Fruit fly (Drosophila melanogaster) whole organism, embryonic: ENCODE results near the gene cass.

Experiments
- Antp ChIP-seq: fragments of 200-800 bp; sonication (Bioruptor generic); optimal IDR thresholded peaks from 3 replicates; lab custom pipeline; 2016; ENCODE audit warnings: missing biosample characterization, missing genetic modification characterization
- CG12104 ChIP-seq: fragments of 200-800 bp; sonication (Bioruptor generic); optimal IDR thresholded peaks from 3 replicates; lab custom pipeline; 2016; ENCODE audit warnings: missing biosample characterization, missing genetic modification characterization
- CG12236 ChIP-seq: fragments of 200-800 bp; sonication (Bioruptor generic); optimal IDR thresholded peaks from 2 replicates; lab custom pipeline; 2016; ENCODE audit warnings: missing biosample characterization, missing genetic modification characterization
- CG13123 ChIP-seq: fragments of 200-800 bp; sonication (Bioruptor generic); optimal IDR thresholded peaks from 2 replicates; lab custom pipeline; 2016; ENCODE audit warnings: missing biosample characterization, missing genetic modification characterization
- CG1647 ChIP-seq: fragments of 200-800 bp; sonication (Bioruptor generic); optimal IDR thresholded peaks from 3 replicates; lab custom pipeline; 2016; ENCODE audit warnings: missing biosample characterization, missing genetic modification characterization
- CG16863 ChIP-seq: fragments of 200-800 bp; sonication (Bioruptor generic); optimal IDR thresholded peaks from 3 replicates; lab custom pipeline; 2016; ENCODE audit warnings: missing biosample characterization, missing genetic modification characterization
- CG30020 ChIP-seq: fragments of 200-800 bp; optimal IDR thresholded peaks from 2 replicates; lab custom pipeline; 2019; ENCODE audit warnings: missing biosample characterization, mild to moderate bottlenecking, missing genetic modification characterization, moderate library complexity
- CG6254 ChIP-seq: fragments of 200-800 bp; sonication (Bioruptor generic); optimal IDR thresholded peaks from 3 replicates; lab custom pipeline; 2017; ENCODE audit warnings: mild to moderate bottlenecking, missing biosample characterization, missing genetic modification reagents, missing genetic modification characterization
- CG7357 ChIP-seq: fragments of 200-800 bp; sonication (Bioruptor generic); IDR thresholded peaks from 3 replicates; pipeline ENCODE4 v1.3.6; 2022; ENCODE audit warnings: missing biosample characterization, missing genetic modification characterization
- CG7786 ChIP-seq: fragments of 200-800 bp; sonication (Bioruptor generic); optimal IDR thresholded peaks from 2 replicates; lab custom pipeline; 2016; ENCODE audit warnings: missing biosample characterization, missing genetic modification characterization
- CG9609 ChIP-seq: fragments of 200-800 bp; sonication (Bioruptor generic); optimal IDR thresholded peaks from 3 replicates; lab custom pipeline; 2016; ENCODE audit warnings: missing biosample characterization, missing genetic modification characterization
- Chrac-16 ChIP-seq: fragments of 200-800 bp; sonication (Bioruptor generic); optimal IDR thresholded peaks from 3 replicates; lab custom pipeline; 2016; ENCODE audit warnings: missing biosample characterization, missing genetic modification characterization
- CrebB ChIP-seq: fragments of 200-800 bp; sonication (Bioruptor generic); optimal IDR thresholded peaks from 3 replicates; lab custom pipeline; 2018; ENCODE audit warnings: missing biosample characterization, mild to moderate bottlenecking, missing genetic modification characterization
- Dek ChIP-seq: fragments of 200-800 bp; sonication (Bioruptor generic); optimal IDR thresholded peaks from 3 replicates; lab custom pipeline; 2019; ENCODE audit warnings: missing biosample characterization, mild to moderate bottlenecking, missing genetic modification characterization, moderate library complexity
- Dll ChIP-seq: fragments of 200-800 bp; sonication (Bioruptor generic); IDR thresholded peaks from 4 replicates; pipeline ENCODE4 v1.3.6; 2022; ENCODE audit warnings: missing biosample characterization, missing genetic modification characterization; ENCODE audit not compliant: partially characterized antibody
- Gsc ChIP-seq: fragments of 200-800 bp; sonication (Bioruptor generic); IDR thresholded peaks from 2 replicates; pipeline ENCODE4 v1.3.6; 2022; ENCODE audit warnings: missing biosample characterization, missing genetic modification characterization
- Gug ChIP-seq: fragments of 200-800 bp; sonication (Bioruptor generic); IDR thresholded peaks from 4 replicates; pipeline ENCODE4 v1.3.6; 2022; ENCODE audit warnings: missing biosample characterization, missing genetic modification characterization
- HmgD ChIP-seq: fragments of 200-800 bp; sonication (Bioruptor generic); optimal IDR thresholded peaks from 3 replicates; lab custom pipeline; 2016; ENCODE audit warnings: missing biosample characterization, missing genetic modification characterization
- Hr51 ChIP-seq, 2 experiments: fragments of 200-800 bp; sonication (Bioruptor generic); optimal IDR thresholded peaks; 2 replicates in 1 of 2; 3 replicates in 1 of 2; lab custom pipeline; 2016 to 2018; ENCODE audit warnings: missing biosample characterization in 2 of 2, missing genetic modification characterization in 2 of 2, mild to moderate bottlenecking in 1 of 2, moderate library complexity in 1 of 2
- Lim3 ChIP-seq: fragments of 200-800 bp; sonication (Bioruptor generic); IDR thresholded peaks from 2 replicates; pipeline ENCODE4 v1.3.6; 2022; ENCODE audit warnings: missing biosample characterization, missing genetic modification characterization
- Max ChIP-seq: fragments of 200-800 bp; sonication (Bioruptor generic); optimal IDR thresholded peaks from 2 replicates; lab custom pipeline; 2016; ENCODE audit warnings: missing biosample characterization, mild to moderate bottlenecking, missing genetic modification characterization
- Oli ChIP-seq: fragments of 200-800 bp; sonication (Bioruptor generic); optimal IDR thresholded peaks from 2 replicates; lab custom pipeline; 2018; ENCODE audit warnings: missing biosample characterization, mild to moderate bottlenecking, missing genetic modification characterization, moderate library complexity
- Rx ChIP-seq: fragments of 200-800 bp; sonication (Bioruptor generic); IDR thresholded peaks from 2 replicates; pipeline ENCODE4 v1.3.6; 2022; ENCODE audit warnings: missing biosample characterization, missing genetic modification characterization
- Sox100B ChIP-seq: fragments of 200-800 bp; sonication (Bioruptor generic); optimal IDR thresholded peaks from 3 replicates; lab custom pipeline; 2018; ENCODE audit warnings: missing biosample characterization, mild to moderate bottlenecking, missing genetic modification characterization
- Spps ChIP-seq: fragments of 200-800 bp; sonication (Bioruptor generic); optimal IDR thresholded peaks from 2 replicates; lab custom pipeline; 2018; ENCODE audit warnings: missing biosample characterization, mild to moderate bottlenecking, missing genetic modification characterization
- Taf1 ChIP-seq: fragments of 200-800 bp; sonication (Bioruptor generic); IDR thresholded peaks from 2 replicates; pipeline ENCODE4 v1.3.6; 2022; ENCODE audit warnings: missing biosample characterization, missing genetic modification characterization
- Usf ChIP-seq: fragments of 200-800 bp; sonication (Bioruptor generic); optimal IDR thresholded peaks from 2 replicates; lab custom pipeline; 2017; ENCODE audit warnings: missing genotype, missing biosample characterization, missing genetic modification characterization
- ase ChIP-seq: fragments of 200-800 bp; sonication (Bioruptor generic); IDR thresholded peaks from 3 replicates; pipeline ENCODE4 v1.3.6; 2022; ENCODE audit warnings: missing biosample characterization, missing genetic modification characterization
- bigmax ChIP-seq: fragments of 200-800 bp; sonication (Bioruptor generic); optimal IDR thresholded peaks from 2 replicates; lab custom pipeline; 2018; ENCODE audit warnings: missing biosample characterization, mild to moderate bottlenecking, missing genetic modification characterization
- bsh ChIP-seq, 2 experiments: fragments of 200-800 bp; sonication (Bioruptor generic); optimal IDR thresholded peaks; 2 replicates each; lab custom pipeline; 2017 to 2018; ENCODE audit warnings: mild to moderate bottlenecking in 2 of 2, missing biosample characterization in 2 of 2, missing genetic modification characterization in 2 of 2, moderate library complexity in 1 of 2
- caup ChIP-seq: fragments of 200-800 bp; sonication (Bioruptor generic); optimal IDR thresholded peaks from 3 replicates; lab custom pipeline; 2017; ENCODE audit warnings: missing biosample characterization, mild to moderate bottlenecking, missing genetic modification characterization, moderate library complexity; ENCODE audit not compliant: severe bottlenecking
- dm ChIP-seq: fragments of 200-800 bp; sonication (Bioruptor generic); optimal IDR thresholded peaks from 3 replicates; lab custom pipeline; 2016; ENCODE audit warnings: missing biosample characterization, missing genetic modification characterization
- ewg ChIP-seq: fragments of 200-800 bp; sonication (Bioruptor generic); optimal IDR thresholded peaks from 3 replicates; lab custom pipeline; 2017; ENCODE audit warnings: mild to moderate bottlenecking, missing biosample characterization, missing genetic modification reagents, missing genetic modification characterization
- fd3F ChIP-seq: fragments of 200-800 bp; sonication (Bioruptor generic); optimal IDR thresholded peaks from 2 replicates; lab custom pipeline; 2018; ENCODE audit warnings: missing biosample characterization, mild to moderate bottlenecking, missing genetic modification characterization, moderate library complexity
- ftz-f1 ChIP-seq: fragments of 200-800 bp; sonication (Bioruptor generic); optimal IDR thresholded peaks from 2 replicates; lab custom pipeline; 2016; ENCODE audit warnings: missing biosample characterization, missing genetic modification characterization
- lilli ChIP-seq: fragments of 200-800 bp; sonication (Bioruptor generic); optimal IDR thresholded peaks from 3 replicates; lab custom pipeline; 2016; ENCODE audit warnings: missing biosample characterization, missing genetic modification characterization
- mirr ChIP-seq: fragments of 200-800 bp; sonication (Bioruptor generic); optimal IDR thresholded peaks from 3 replicates; lab custom pipeline; 2018; ENCODE audit warnings: missing biosample characterization, mild to moderate bottlenecking, missing genetic modification characterization
- nerfin-1 ChIP-seq: fragments of 200-800 bp; sonication (Bioruptor generic); optimal IDR thresholded peaks from 3 replicates; lab custom pipeline; 2019; ENCODE audit warnings: missing biosample characterization, mild to moderate bottlenecking, missing genetic modification characterization, moderate library complexity
- nom ChIP-seq: fragments of 200-800 bp; sonication (Bioruptor generic); optimal IDR thresholded peaks from 2 replicates; lab custom pipeline; 2017; ENCODE audit warnings: missing biosample characterization, missing genetic modification characterization, mild to moderate bottlenecking, moderate library complexity, missing genetic modification reagents
- pfk ChIP-seq: fragments of 200-800 bp; sonication (Bioruptor generic); optimal IDR thresholded peaks from 2 replicates; lab custom pipeline; 2018; ENCODE audit warnings: missing biosample characterization, mild to moderate bottlenecking, missing genetic modification characterization, moderate library complexity
- prd ChIP-seq, 3 experiments: fragments of >200 bp in 2 of 3; fragments of 200-800 bp in 1 of 3; sonication (Bioruptor generic) in 1 of 3; optimal IDR thresholded peaks in 2 of 3; IDR thresholded peaks in 1 of 3; 2 replicates in 2 of 3; 3 replicates in 1 of 3; pipeline versions ENCODE4 v1.3.6 to Lab custom; 2017 to 2022; ENCODE audit warnings: missing biosample characterization in 1 of 3, missing genetic modification characterization in 1 of 3
- pzg ChIP-seq: fragments of 200-800 bp; sonication (Bioruptor generic); optimal IDR thresholded peaks from 3 replicates; lab custom pipeline; 2018; ENCODE audit warnings: missing biosample characterization, mild to moderate bottlenecking, missing genetic modification characterization, moderate library complexity
- rib ChIP-seq: fragments of 200-800 bp; sonication (Bioruptor generic); IDR thresholded peaks from 2 replicates; pipeline ENCODE4 v1.3.6; 2022; ENCODE audit warnings: missing biosample characterization, missing genetic modification characterization
- slp2 ChIP-seq: fragments of 200-800 bp; sonication (Bioruptor generic); optimal IDR thresholded peaks from 2 replicates; lab custom pipeline; 2016; ENCODE audit warnings: missing biosample characterization, missing genetic modification characterization
- sqz ChIP-seq: fragments of 200-800 bp; sonication (Bioruptor generic); optimal IDR thresholded peaks from 3 replicates; lab custom pipeline; 2018; ENCODE audit warnings: missing biosample characterization, mild to moderate bottlenecking, missing genetic modification characterization
- vfl ChIP-seq: fragments of 200-800 bp; sonication (Bioruptor generic); optimal IDR thresholded peaks from 2 replicates; lab custom pipeline; 2016; ENCODE audit warnings: missing biosample characterization, missing genetic modification characterization
- zf30C ChIP-seq: fragments of 200-800 bp; sonication (Bioruptor generic); optimal IDR thresholded peaks from 3 replicates; lab custom pipeline; 2018; ENCODE audit warnings: missing biosample characterization, mild to moderate bottlenecking, missing genetic modification characterization
- zfh2 ChIP-seq: fragments of 200-800 bp; sonication (Bioruptor generic); optimal IDR thresholded peaks from 2 replicates; lab custom pipeline; 2016; ENCODE audit warnings: missing biosample characterization, missing genetic modification characterization

Gene cass

dm6 chr2L:17465915-17466677 lies 11.6 kb downstream of the cass start (continued):
- TF ChIP-seq caup (GFP tag; lab: Kevin White, UChicago) (peak; percentile 85), CG7357 (GFP tag; lab: Robert Waterston, UW) (peak; percentile 65; the same call in 1 of the 3 replicates), pzg (no peak), CG7786 (GFP tag; lab: Kevin White, UChicago) (peak; percentile 78), Sox100B (GFP tag; lab: Kevin White, UChicago) (peak; percentile 79), CG16863 (GFP tag; lab: Kevin White, UChicago) (peak; percentile 75), ewg (GFP tag; lab: Kevin White, UChicago) (peak; percentile 72), Usf (no peak), CG6254 (peak; percentile 68), nerfin-1 (tag; lab: Kevin White, UChicago) (peak; percentile 84), zf30C (GFP tag; lab: Kevin White, UChicago) (peak; percentile 55), ftz-f1 (GFP tag; lab: Kevin White, UChicago) (no peak), nom (GFP tag; lab: Kevin White, UChicago) (no peak), CG1647 (GFP tag; lab: Kevin White, UChicago) (peak; percentile 73), CG30020 (tag; lab: Kevin White, UChicago) (no peak), slp2 (GFP tag; lab: Kevin White, UChicago) (peak; percentile 69), Dek (tag; lab: Kevin White, UChicago) (peak; percentile 76), CG9609 (peak; percentile 84), bsh (GFP tag; optimal IDR thresholded peaks at IDR 0.05; lab: Kevin White, UChicago) (peak; percentile 60 to 92), ase (GFP tag; lab: Robert Waterston, UW) (peak; percentile 60), sqz (GFP tag; lab: Kevin White, UChicago) (no peak), Dll (GFP tag; lab: Robert Waterston, UW) (no peak), Antp (peak; percentile 74), HmgD (peak; percentile 50), CG13123 (GFP tag; lab: Kevin White, UChicago) (peak; percentile 47), zfh2 (GFP tag; lab: Kevin White, UChicago) (no peak), Lim3 (GFP tag; lab: Robert Waterston, UW) (peak; percentile 58; the same call in 1 of the 2 replicates), Gsc (GFP tag; lab: Robert Waterston, UW) (no peak), CrebB (tag; lab: Kevin White, UChicago) (peak; percentile 75), CG12236 (GFP tag; lab: Kevin White, UChicago) (peak; percentile 75), vfl (GFP tag; lab: Kevin White, UChicago) (no peak), Taf1 (GFP tag; lab: Robert Waterston, UW) (peak; percentile 61; the same call in 1 of the 2 replicates), mirr (GFP tag; lab: Kevin White, UChicago) (no peak), Chrac-16 (GFP tag; lab: Kevin White, UChicago) (peak; percentile 72), dm (GFP tag; lab: Kevin White, UChicago) (peak; percentile 49), Rx (GFP tag; lab: Robert Waterston, UW) (peak; percentile 69), pfk (GFP tag; lab: Kevin White, UChicago) (no peak), bigmax (GFP tag; lab: Kevin White, UChicago) (no peak), Gug (GFP tag; lab: Robert Waterston, UW) (peak; percentile 48; the same call in 1 of the 4 replicates), rib (GFP tag; lab: Robert Waterston, UW) (no peak), Oli (tag; lab: Kevin White, UChicago) (peak; percentile 82), lilli (peak; percentile 76), fd3F (GFP tag; lab: Kevin White, UChicago) (peak; percentile 55), Spps (tag; lab: Kevin White, UChicago) (peak; percentile 61), CG12104 (GFP tag; lab: Kevin White, UChicago) (peak; percentile 66), Hr51 (GFP tag; optimal IDR thresholded peaks at IDR 0.05; lab: Kevin White, UChicago) (peak; percentile 64 to 87), Max (GFP tag; lab: Kevin White, UChicago) (peak; percentile 68), prd (optimal IDR thresholded peaks at IDR 0.05; lab: Kevin White, UChicago) (no peak), prd (GFP tag; IDR thresholded peaks at IDR 0.05; lab: Robert Waterston, UW) (peak; percentile 79; the same call in 2 of the 3 replicates)
